Worm (Caenorhabditis elegans) whole organism, midembryonic: ENCODE measurements around the gene F29A7.6.

Source experiments
- T22C8.4 ChIP-seq: fragments of 200-800 bp; sonication (Bioruptor generic); IDR thresholded peaks from 2 replicates; pipeline ENCODE4 v1.3.6; 2022; ENCODE audit warnings: missing genetic modification characterization, missing compliant biosample characterization
- cog-1 ChIP-seq: sonication (generic microtip); optimal IDR thresholded peaks from 2 replicates; lab custom pipeline; 2016; ENCODE audit warnings: missing genetic modification characterization, missing compliant biosample characterization
- flt-1 ChIP-seq: fragments of 200-800 bp; sonication (Bioruptor generic); IDR thresholded peaks from 2 replicates; pipeline ENCODE4 v1.3.6; 2022; ENCODE audit warnings: missing genetic modification characterization, missing compliant biosample characterization
- klf-2 ChIP-seq: fragments of 200-800 bp; sonication (Bioruptor generic); conservative IDR thresholded peaks from 2 replicates; pipeline ENCODE4 v1.3.6; 2022; ENCODE audit warnings: missing genetic modification reagents, missing genetic modification characterization, missing compliant biosample characterization
- med-1 ChIP-seq: sonication (generic microtip); optimal IDR thresholded peaks from 2 replicates; lab custom pipeline; 2017; ENCODE audit warnings: missing genetic modification characterization, mild to moderate bottlenecking, missing compliant biosample characterization, antibody characterized with exemption, missing genetic modification reagents; ENCODE audit not compliant: insufficient read depth
- ref-1 ChIP-seq: fragments of 200-800 bp; sonication (Bioruptor generic); conservative IDR thresholded peaks from 2 replicates; pipeline ENCODE4 v1.3.6; 2022; ENCODE audit warnings: missing genetic modification reagents, missing genetic modification characterization, missing compliant biosample characterization
- tab-1 ChIP-seq: fragments of 200-800 bp; sonication (Bioruptor generic); IDR thresholded peaks from 2 replicates; pipeline ENCODE4 v1.3.6; 2022; ENCODE audit warnings: missing genetic modification characterization, missing compliant biosample characterization
- ztf-23 ChIP-seq: fragments of 200-800 bp; sonication (Bioruptor generic); IDR thresholded peaks from 2 replicates; pipeline ENCODE4 v1.3.6; 2022; ENCODE audit warnings: missing genetic modification reagents, missing genetic modification characterization, missing compliant biosample characterization
- ztf-29 ChIP-seq: fragments of 200-800 bp; sonication (Bioruptor generic); IDR thresholded peaks from 2 replicates; pipeline ENCODE4 v1.3.6; 2022; ENCODE audit warnings: missing genetic modification reagents, missing genetic modification characterization, missing compliant biosample characterization

DNA sequence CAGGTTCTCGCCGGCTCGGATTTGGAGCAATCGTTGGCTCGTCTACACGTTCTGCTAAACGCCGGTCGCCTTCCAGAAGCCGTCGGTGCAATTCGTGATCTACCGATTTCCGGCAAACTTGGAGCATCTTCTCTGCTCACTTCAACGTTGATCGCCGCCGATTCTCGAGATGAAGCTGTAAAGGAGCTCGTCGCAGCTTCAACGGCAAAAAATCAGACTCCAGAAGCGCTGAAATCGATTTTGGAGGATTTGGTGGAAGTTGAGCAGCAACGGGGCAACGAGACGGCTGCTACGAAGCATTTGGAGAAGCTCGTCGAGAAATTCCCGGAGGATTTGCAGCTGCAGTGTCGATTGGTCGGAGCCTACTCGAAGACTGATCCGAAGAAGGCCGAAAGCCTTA, 39.3 kb upstream of the F29A7.6 start:
- no peak for TF ChIP-seq med-1 (GFP tag; lab: Kevin White, UChicago)
- no peak for TF ChIP-seq ref-1 (GFP tag; lab: Robert Waterston, UW)
- TF ChIP-seq ztf-29: no peak
- TF ChIP-seq cog-1 (tag; lab: Kevin White, UChicago): no peak
- no peak for TF ChIP-seq klf-2 (GFP tag; lab: Robert Waterston, UW)
- no peak for TF ChIP-seq flt-1
- no peak for TF ChIP-seq T22C8.4 (GFP tag; lab: Robert Waterston, UW)
- TF ChIP-seq ztf-23: no peak
- TF ChIP-seq tab-1 (GFP tag; lab: Robert Waterston, UW): no peak
